Worm (Caenorhabditis elegans) whole organism, mixed stage, embryonic: ENCODE results near the gene nspc-7.
"Not testable (repeated sequence)": the region's sequence is repeated elsewhere in the genome, so short reads cannot be mapped to it uniquely, and the experiment has no call there.

Source experiments
- bed-3 ChIP-seq: fragments of 200-800 bp; sonication (Bioruptor generic); optimal IDR thresholded peaks from 3 replicates; lab custom pipeline; 2018; ENCODE audit warnings: mild to moderate bottlenecking, missing genetic modification characterization, moderate library complexity, missing compliant biosample characterization
- blmp-1 ChIP-seq: fragments of 150-350 bp; optimal IDR thresholded peaks from 2 replicates; lab custom pipeline; 2014; ENCODE audit warnings: missing biosample characterization, missing genetic modification characterization
- ceh-39 ChIP-seq: fragments of 150-350 bp; optimal IDR thresholded peaks from 2 replicates; lab custom pipeline; 2014; ENCODE audit warnings: missing biosample characterization, missing genetic modification characterization
- ceh-83 ChIP-seq: fragments of 200-800 bp; sonication (Bioruptor generic); optimal IDR thresholded peaks from 2 replicates; lab custom pipeline; 2018; ENCODE audit warnings: mild to moderate bottlenecking, missing genetic modification characterization, missing compliant biosample characterization
- ces-1 ChIP-seq: fragments of 150-350 bp; optimal IDR thresholded peaks from 2 replicates; lab custom pipeline; 2014; ENCODE audit warnings: missing biosample characterization, missing genetic modification reagents, missing genetic modification characterization
- drap-1 ChIP-seq: fragments of 200-800 bp; sonication (Bioruptor generic); optimal IDR thresholded peaks from 3 replicates; lab custom pipeline; 2018; ENCODE audit warnings: mild to moderate bottlenecking, missing genetic modification characterization, missing compliant biosample characterization
- elt-3 ChIP-seq: fragments of 150-350 bp; optimal IDR thresholded peaks from 2 replicates; lab custom pipeline; 2014; ENCODE audit warnings: missing biosample characterization, missing genetic modification characterization
- flh-1 ChIP-seq: fragments of 200-800 bp; sonication (Bioruptor generic); optimal IDR thresholded peaks from 2 replicates; lab custom pipeline; 2018; ENCODE audit warnings: mild to moderate bottlenecking, missing genetic modification characterization, moderate library complexity, missing compliant biosample characterization
- ham-2 ChIP-seq: fragments of 200-800 bp; sonication (Bioruptor generic); optimal IDR thresholded peaks from 2 replicates; lab custom pipeline; 2018; ENCODE audit warnings: mild to moderate bottlenecking, missing genetic modification characterization, missing compliant biosample characterization
- lin-13 ChIP-seq: fragments of 150-350 bp; optimal IDR thresholded peaks from 2 replicates; lab custom pipeline; 2014; ENCODE audit warnings: missing biosample characterization, missing genetic modification characterization
- lin-32 ChIP-seq: fragments of 200-800 bp; sonication (Bioruptor generic); optimal IDR thresholded peaks from 2 replicates; lab custom pipeline; 2018; ENCODE audit warnings: mild to moderate bottlenecking, missing genetic modification characterization, missing compliant biosample characterization
- lsy-2 ChIP-seq: fragments of 150-350 bp; optimal IDR thresholded peaks from 2 replicates; lab custom pipeline; 2014; ENCODE audit warnings: missing biosample characterization, missing genetic modification characterization
- mab-5 ChIP-seq: fragments of 150-350 bp; optimal IDR thresholded peaks from 2 replicates; lab custom pipeline; 2014; ENCODE audit warnings: missing biosample characterization, missing genetic modification characterization
- mep-1 ChIP-seq: fragments of 150-350 bp; optimal IDR thresholded peaks from 2 replicates; lab custom pipeline; 2017; ENCODE audit warnings: missing biosample characterization, missing genetic modification reagents, missing genetic modification characterization, inconsistent platforms
- mls-2 ChIP-seq: sonication (generic microtip); optimal IDR thresholded peaks from 2 replicates; lab custom pipeline; 2016; ENCODE audit warnings: mild to moderate bottlenecking, missing genetic modification characterization, moderate library complexity, missing compliant biosample characterization
- nhr-12 ChIP-seq: fragments of 150-350 bp; optimal IDR thresholded peaks from 2 replicates; lab custom pipeline; 2014; ENCODE audit warnings: missing biosample characterization, missing genetic modification characterization
- nhr-2 ChIP-seq: fragments of 150-350 bp; optimal IDR thresholded peaks from 2 replicates; lab custom pipeline; 2014; ENCODE audit warnings: missing biosample characterization, missing genetic modification characterization
- nhr-237 ChIP-seq: fragments of 150-350 bp; optimal IDR thresholded peaks from 2 replicates; lab custom pipeline; 2014; ENCODE audit warnings: missing biosample characterization, missing genetic modification characterization
- nhr-28 ChIP-seq: fragments of 150-350 bp; optimal IDR thresholded peaks from 2 replicates; lab custom pipeline; 2014; ENCODE audit warnings: missing biosample characterization, missing genetic modification characterization
- nhr-76 ChIP-seq: sonication (generic microtip); optimal IDR thresholded peaks from 2 replicates; lab custom pipeline; 2017; ENCODE audit warnings: missing biosample characterization, missing genetic modification characterization
- pha-4 ChIP-seq: fragments of 150-350 bp; optimal IDR thresholded peaks from 2 replicates; lab custom pipeline; 2018; ENCODE audit warnings: missing biosample characterization, missing genetic modification reagents, missing genetic modification characterization
- sem-2 ChIP-seq: fragments of 200-800 bp; sonication (Bioruptor generic); optimal IDR thresholded peaks from 2 replicates; lab custom pipeline; 2018; ENCODE audit warnings: mild to moderate bottlenecking, missing genetic modification characterization, missing compliant biosample characterization
- sptf-1 ChIP-seq: sonication (generic microtip); optimal IDR thresholded peaks from 2 replicates; lab custom pipeline; 2017; ENCODE audit warnings: mild to moderate bottlenecking, missing genetic modification characterization, moderate library complexity, missing compliant biosample characterization
- tbx-8 ChIP-seq: fragments of 200-800 bp; sonication (Bioruptor generic); optimal IDR thresholded peaks from 2 replicates; lab custom pipeline; 2018; ENCODE audit warnings: mild to moderate bottlenecking, missing genetic modification characterization, moderate library complexity, missing compliant biosample characterization
- unc-120 ChIP-seq: sonication (generic microtip); optimal IDR thresholded peaks from 2 replicates; lab custom pipeline; 2017; ENCODE audit warnings: missing genetic modification characterization, missing compliant biosample characterization; ENCODE audit not compliant: poor library complexity, severe bottlenecking
- unc-39 ChIP-seq: fragments of 150-350 bp; optimal IDR thresholded peaks from 2 replicates; lab custom pipeline; 2014; ENCODE audit warnings: missing biosample characterization, missing genetic modification characterization
- zip-8 ChIP-seq: fragments of 150-350 bp; optimal IDR thresholded peaks from 2 replicates; lab custom pipeline; 2014; ENCODE audit warnings: missing biosample characterization, missing genetic modification characterization
- ztf-11 ChIP-seq: fragments of 150-350 bp; optimal IDR thresholded peaks from 2 replicates; lab custom pipeline; 2014; ENCODE audit warnings: missing biosample characterization, missing genetic modification characterization

nspc-7 gene

DNA sequence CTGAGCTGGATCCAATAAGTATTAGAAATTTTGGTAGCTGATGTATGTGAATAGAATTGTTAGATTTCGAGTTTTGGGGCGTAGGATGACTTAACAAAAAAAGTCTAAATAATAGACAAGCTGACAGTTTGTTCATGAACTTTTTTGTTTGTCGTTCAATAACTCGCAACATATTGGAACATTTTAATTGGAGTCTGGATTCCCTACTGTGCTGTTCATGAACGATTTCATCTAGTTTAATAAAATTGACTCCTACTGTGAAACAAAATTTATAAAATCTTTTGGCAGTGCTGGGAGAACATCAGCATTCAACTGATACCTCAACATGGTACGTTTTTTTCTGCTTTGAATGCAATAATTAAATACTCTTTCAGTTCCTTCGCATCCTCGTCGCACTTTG is at the start of gene nspc-7:
Gene nspc-7 (plus strand): TSS at position 301 of the 400 bp plus-strand sequence.
- TF ChIP-seq mep-1 (tag; lab: Kevin White, UChicago); nhr-12; unc-39 (tag; lab: Kevin White, UChicago): not testable (repeated sequence)

DNA sequence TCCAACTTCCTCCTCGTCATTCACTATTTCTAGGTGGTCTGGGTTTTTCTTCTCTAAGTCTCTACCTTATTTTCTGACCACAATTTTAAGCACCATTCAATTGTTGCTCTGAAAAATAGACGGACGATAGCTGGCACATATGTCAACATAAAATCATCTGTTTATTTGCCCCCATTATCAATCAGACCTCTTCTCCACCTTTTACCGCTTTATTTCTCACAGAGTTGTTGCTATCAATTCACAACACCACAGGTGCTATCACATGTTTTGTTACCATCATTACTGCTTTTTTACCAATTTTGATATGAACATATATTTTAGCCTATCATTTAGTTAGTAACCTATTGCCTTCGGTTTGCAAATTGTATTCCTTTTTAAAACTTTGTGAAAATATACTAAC is 48.9 kb upstream of the nspc-7 start:
- no peak for TF ChIP-seq nhr-28 (tag; lab: Kevin White, UChicago)
- no peak for TF ChIP-seq sem-2 (GFP tag; lab: Kevin White, UChicago)
- no peak for TF ChIP-seq lin-32 (GFP tag; lab: Kevin White, UChicago)
- no peak for TF ChIP-seq lin-13 (tag; lab: Kevin White, UChicago)
- TF ChIP-seq ceh-39 (tag; lab: Kevin White, UChicago): no peak
- TF ChIP-seq elt-3: no peak
- TF ChIP-seq, all 35 proteins: peak for 0

DNA sequence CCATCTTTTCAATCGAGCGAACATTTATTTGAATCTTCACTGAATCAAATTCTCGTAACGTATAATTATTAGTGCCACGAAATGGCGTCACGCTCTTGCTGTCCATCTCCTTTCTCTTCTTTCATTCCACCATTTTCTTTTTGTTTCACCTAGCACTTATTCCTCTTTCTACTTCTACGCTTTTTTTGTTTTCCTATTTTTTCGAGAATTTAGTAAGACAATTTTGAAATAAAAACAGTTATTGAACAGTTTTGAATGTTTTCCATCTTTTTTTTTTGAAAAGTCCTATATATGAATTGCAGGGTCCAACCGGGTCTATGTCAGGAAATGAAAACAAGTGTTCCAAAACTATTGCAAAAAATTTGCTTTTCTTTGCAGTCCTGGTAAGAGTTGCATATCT is 46.7 kb upstream of the nspc-7 start, which contains the start of gene T01B10.5:
Gene T01B10.5 (plus strand): TSS at position 301 of the 400 bp plus-strand sequence.
- TF ChIP-seq lsy-2 (tag; lab: Kevin White, UChicago) (no peak), nhr-76 (no peak), ceh-39 (tag; lab: Kevin White, UChicago) (no peak), ces-1 (no peak), ztf-11 (tag; lab: Kevin White, UChicago) (no peak), bed-3 (GFP tag; lab: Kevin White, UChicago) (no peak), nhr-28 (tag; lab: Kevin White, UChicago) (no peak), tbx-8 (GFP tag; lab: Kevin White, UChicago) (no peak), drap-1 (GFP tag; lab: Kevin White, UChicago) (no peak)

DNA sequence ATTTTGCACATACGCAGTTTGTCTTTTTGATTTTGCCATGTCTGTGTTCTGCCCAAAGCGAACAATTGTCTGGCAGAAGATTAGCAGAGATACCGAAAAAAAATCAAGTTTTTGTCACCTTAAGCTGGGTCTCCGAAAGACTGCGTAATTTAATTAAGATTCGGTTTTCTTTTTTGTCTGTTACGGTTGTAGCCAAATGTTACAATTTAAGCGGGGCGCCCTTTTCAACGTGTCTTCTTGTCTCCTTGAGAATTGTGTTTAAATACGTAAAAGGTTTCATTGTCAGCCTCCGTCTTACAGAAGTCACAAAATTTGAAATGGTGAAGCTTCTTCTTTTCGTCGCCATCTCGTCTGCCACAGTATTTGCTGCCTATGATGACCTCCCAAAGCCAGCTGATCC is 41.9 kb upstream of the nspc-7 start, which contains the start of gene grd-14:
Gene grd-14 (plus strand): TSS at position 301 of the 400 bp plus-strand sequence.
- TF ChIP-seq unc-120 (tag; lab: Kevin White, UChicago): no peak
- TF ChIP-seq lsy-2 (tag; lab: Kevin White, UChicago): no peak
- no peak for TF ChIP-seq drap-1 (GFP tag; lab: Kevin White, UChicago)
- no peak for TF ChIP-seq ceh-39 (tag; lab: Kevin White, UChicago)
- TF ChIP-seq nhr-28 (tag; lab: Kevin White, UChicago): no peak
- TF ChIP-seq nhr-2 (tag; lab: Kevin White, UChicago): no peak
- no peak for TF ChIP-seq ztf-11 (tag; lab: Kevin White, UChicago)
- no peak for TF ChIP-seq unc-39 (tag; lab: Kevin White, UChicago)
- TF ChIP-seq tbx-8 (GFP tag; lab: Kevin White, UChicago): no peak
- TF ChIP-seq ham-2 (GFP tag; lab: Kevin White, UChicago): no peak
- TF ChIP-seq mls-2 (tag; lab: Kevin White, UChicago): no peak
- no peak for TF ChIP-seq nhr-237
- TF ChIP-seq lin-13 (tag; lab: Kevin White, UChicago): no peak
- no peak for TF ChIP-seq flh-1
- no peak for TF ChIP-seq elt-3
- no peak for TF ChIP-seq lin-32 (GFP tag; lab: Kevin White, UChicago)
- TF ChIP-seq bed-3 (GFP tag; lab: Kevin White, UChicago): no peak
- no peak for TF ChIP-seq nhr-76
- no peak for TF ChIP-seq nhr-12

DNA sequence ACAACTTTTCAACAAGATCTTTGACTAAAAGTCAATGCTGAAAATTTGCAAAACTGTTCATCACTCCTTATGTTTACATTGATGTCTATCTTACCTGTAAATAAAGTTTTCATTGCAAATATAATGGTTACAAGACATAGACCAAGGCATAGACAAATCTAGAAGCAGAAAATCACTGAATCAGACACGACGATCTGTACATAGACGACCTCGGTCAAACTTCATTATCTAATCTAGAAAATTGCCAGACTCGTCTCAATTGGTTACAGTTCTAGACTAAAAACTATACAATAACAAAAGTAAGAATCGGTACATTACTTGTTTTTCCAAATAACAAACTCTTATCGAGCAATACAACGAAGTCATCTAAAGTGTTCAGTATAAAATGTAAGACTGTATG is 40.7 kb upstream of the nspc-7 start, which contains the start of gene grd-4:
Gene grd-4 (plus strand): TSS at position 301 of the 400 bp plus-strand sequence.
- TF ChIP-seq ceh-83 (GFP tag; lab: Kevin White, UChicago) (no peak), pha-4 (tag; lab: Kevin White, UChicago) (no peak), drap-1 (GFP tag; lab: Kevin White, UChicago) (no peak), mls-2 (tag; lab: Kevin White, UChicago) (no peak), lsy-2 (tag; lab: Kevin White, UChicago) (no peak), mab-5 (tag; lab: Kevin White, UChicago) (no peak), sem-2 (GFP tag; lab: Kevin White, UChicago) (no peak), lin-13 (tag; lab: Kevin White, UChicago) (no peak), tbx-8 (GFP tag; lab: Kevin White, UChicago) (no peak), zip-8 (tag; lab: Kevin White, UChicago) (no peak)

DNA sequence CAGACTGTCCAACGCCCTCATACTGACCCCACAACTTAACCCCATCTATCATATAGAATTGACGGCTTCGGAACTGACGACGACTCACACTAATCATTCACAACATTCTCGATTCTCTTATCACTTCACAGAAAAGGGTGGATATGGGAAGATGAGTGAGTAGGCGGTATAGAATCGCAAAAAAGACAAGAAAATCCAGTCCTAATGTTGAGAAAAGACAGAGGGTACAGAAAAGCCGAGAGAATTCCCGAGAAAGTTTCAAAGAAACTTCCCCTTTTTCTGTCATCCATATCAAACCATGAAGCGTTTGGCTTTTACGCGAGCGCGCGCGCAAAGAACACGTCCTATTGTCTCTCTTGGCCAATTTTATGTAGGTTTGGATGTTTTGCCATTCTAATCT is 37.5 kb upstream of the nspc-7 start:
- TF ChIP-seq ceh-83 (GFP tag; lab: Kevin White, UChicago) (no peak), mls-2 (tag; lab: Kevin White, UChicago) (no peak), lsy-2 (tag; lab: Kevin White, UChicago) (no peak), zip-8 (tag; lab: Kevin White, UChicago) (no peak), sptf-1 (no peak), blmp-1 (tag; lab: Kevin White, UChicago) (no peak), lin-13 (tag; lab: Kevin White, UChicago) (no peak)
